Fruit fly (Drosophila melanogaster) whole organism, pupa: ENCODE data around the gene CG5849.
A peak's percentile ranks its signal among the peaks of the same experiment; 100 is the strongest.

Experiments
- CG13204 ChIP-seq: fragments of 200-800 bp; sonication (Bioruptor generic); optimal IDR thresholded peaks from 2 replicates; lab custom pipeline; 2018; ENCODE audit warnings: missing biosample characterization, mild to moderate bottlenecking, missing genetic modification characterization, moderate library complexity
- CG15710 ChIP-seq: fragments of 200-800 bp; sonication (Bioruptor generic); optimal IDR thresholded peaks from 2 replicates; lab custom pipeline; 2018; ENCODE audit warnings: missing biosample characterization, mild to moderate bottlenecking, missing genetic modification characterization, moderate library complexity
- CG17806 ChIP-seq: fragments of 200-800 bp; sonication (Bioruptor generic); optimal IDR thresholded peaks from 2 replicates; lab custom pipeline; 2018; ENCODE audit warnings: missing biosample characterization, mild to moderate bottlenecking, missing genetic modification characterization, moderate library complexity
- CG32121 ChIP-seq: fragments of 200-800 bp; sonication (Bioruptor generic); IDR thresholded peaks from 2 replicates; pipeline ENCODE4 v1.3.6; 2022; ENCODE audit warnings: missing biosample characterization, missing genetic modification characterization
- CG34367 ChIP-seq: fragments of 200-800 bp; sonication (Bioruptor generic); optimal IDR thresholded peaks from 2 replicates; lab custom pipeline; 2018; ENCODE audit warnings: missing biosample characterization, mild to moderate bottlenecking, missing genetic modification characterization
- CG8159 ChIP-seq: fragments of 200-800 bp; sonication (Bioruptor generic); optimal IDR thresholded peaks from 3 replicates; lab custom pipeline; 2018; ENCODE audit warnings: missing biosample characterization, mild to moderate bottlenecking, missing genetic modification characterization, moderate library complexity
- CG9948 ChIP-seq: fragments of 200-800 bp; sonication (Bioruptor generic); optimal IDR thresholded peaks from 2 replicates; lab custom pipeline; 2018; ENCODE audit warnings: missing biosample characterization, mild to moderate bottlenecking, missing genetic modification characterization, moderate library complexity
- D1 ChIP-seq: fragments of 200-800 bp; sonication (Bioruptor generic); optimal IDR thresholded peaks from 2 replicates; lab custom pipeline; 2018; ENCODE audit warnings: missing biosample characterization, mild to moderate bottlenecking, missing genetic modification characterization, moderate library complexity
- EcR ChIP-seq: fragments of 200-800 bp; sonication (Bioruptor generic); optimal IDR thresholded peaks from 3 replicates; lab custom pipeline; 2019; ENCODE audit warnings: missing biosample characterization, missing genetic modification characterization, mild to moderate bottlenecking, moderate library complexity, missing genetic modification reagents
- Ets98B ChIP-seq: fragments of 200-800 bp; sonication (Bioruptor generic); IDR thresholded peaks from 2 replicates; pipeline ENCODE4 v1.3.6; 2022; ENCODE audit warnings: missing biosample characterization, missing genetic modification characterization
- Pif1B ChIP-seq: fragments of 200-800 bp; sonication (Bioruptor generic); optimal IDR thresholded peaks from 3 replicates; lab custom pipeline; 2016; ENCODE audit warnings: missing biosample characterization, missing genetic modification characterization
- fd96Ca ChIP-seq: fragments of 200-800 bp; sonication (Bioruptor generic); IDR thresholded peaks from 3 replicates; pipeline ENCODE4 v1.3.6; 2022; ENCODE audit warnings: missing biosample characterization, missing genetic modification characterization
- gl ChIP-seq: fragments of 200-800 bp; sonication (Bioruptor generic); optimal IDR thresholded peaks from 2 replicates; lab custom pipeline; 2018; ENCODE audit warnings: missing biosample characterization, mild to moderate bottlenecking, missing genetic modification characterization

- TF ChIP-seq CG13204 (GFP tag; lab: Kevin White, UChicago): no peak
- TF ChIP-seq gl (tag; lab: Kevin White, UChicago): no peak
- no peak for TF ChIP-seq D1 (tag; lab: Kevin White, UChicago)
- no peak for TF ChIP-seq CG15710 (tag; lab: Kevin White, UChicago)
- TF ChIP-seq CG9948: no peak
- no peak for TF ChIP-seq Pif1B (GFP tag; lab: Kevin White, UChicago)
- TF ChIP-seq CG17806: no peak
- peak; percentile 54 for TF ChIP-seq EcR (GFP tag; lab: Kevin White, UChicago)
- no peak for TF ChIP-seq CG34367 (tag; lab: Kevin White, UChicago)
- no peak for TF ChIP-seq Ets98B
- no peak for TF ChIP-seq fd96Ca
- no peak for TF ChIP-seq CG32121 (GFP tag; lab: Robert Waterston, UW)
- no peak for TF ChIP-seq CG8159 (tag; lab: Kevin White, UChicago)
Observed at dm6 chr3R:21693110-21693672, 46.7 kb upstream of the CG5849 start.
